Worm (Caenorhabditis elegans) whole organism, L4 larva: ENCODE data around the gene C16H3.3.

Experiments used
- F10B5.3 ChIP-seq: sonication (generic microtip); optimal IDR thresholded peaks from 2 replicates; lab custom pipeline; 2016; ENCODE audit warnings: mild to moderate bottlenecking, missing genetic modification characterization, missing compliant biosample characterization
- Y5F2A.4 ChIP-seq: fragments of 200-800 bp; sonication (Bioruptor generic); optimal IDR thresholded peaks from 2 replicates; lab custom pipeline; 2018; ENCODE audit warnings: mild to moderate bottlenecking, missing genetic modification characterization, missing compliant biosample characterization
- Y75B8A.6 ChIP-seq: fragments of 200-800 bp; sonication (Bioruptor generic); IDR thresholded peaks from 2 replicates; pipeline ENCODE4 v1.3.6; 2022; ENCODE audit warnings: missing genetic modification reagents, missing genetic modification characterization, missing compliant biosample characterization
- ZK546.5 ChIP-seq, 2 experiments: sonication (generic microtip); optimal IDR thresholded peaks; 2 replicates each; lab custom pipeline; 2017; ENCODE audit warnings: missing biosample characterization in 2 of 2, missing genetic modification characterization in 2 of 2
- aha-1 ChIP-seq: fragments of 150-350 bp; peaks from one replicate; lab custom pipeline; 2014; ENCODE audit warnings: missing biosample characterization, missing genetic modification characterization
- aly-2 ChIP-seq: sonication (generic microtip); optimal IDR thresholded peaks from 2 replicates; lab custom pipeline; 2018; ENCODE audit warnings: missing biosample characterization, missing genetic modification characterization
- ama-1 ChIP-seq: fragments of 150-350 bp; optimal IDR thresholded peaks from 2 replicates; lab custom pipeline; 2014; ENCODE audit warnings: inconsistent platforms, mixed read lengths
- ceh-20 ChIP-seq: fragments of 200-800 bp; sonication (Bioruptor generic); IDR thresholded peaks from 2 replicates; pipeline ENCODE4 v1.3.6; 2022; ENCODE audit warnings: missing genetic modification reagents, missing genetic modification characterization, missing compliant biosample characterization
- ctbp-1 ChIP-seq: fragments of 200-800 bp; sonication (Bioruptor generic); IDR thresholded peaks from 2 replicates; pipeline ENCODE4 v1.3.6; 2022; ENCODE audit warnings: missing genetic modification reagents, missing genetic modification characterization, missing compliant biosample characterization
- daf-16 ChIP-seq, 3 experiments: sonication (generic microtip); optimal IDR thresholded peaks; 2 replicates each; lab custom pipeline; 2016 to 2017; ENCODE audit warnings: missing genetic modification characterization in 3 of 3, missing genetic modification reagents in 3 of 3, mild to moderate bottlenecking in 2 of 3, missing compliant biosample characterization in 2 of 3, missing biosample characterization in 1 of 3, moderate library complexity in 1 of 3
- dmd-6 ChIP-seq: fragments of 200-800 bp; sonication (Bioruptor generic); IDR thresholded peaks from 2 replicates; pipeline ENCODE4 v1.3.6; 2022; ENCODE audit warnings: missing genetic modification reagents, missing genetic modification characterization, missing compliant biosample characterization
- dve-1 ChIP-seq: sonication (generic microtip); optimal IDR thresholded peaks from 2 replicates; lab custom pipeline; 2017; ENCODE audit warnings: antibody characterized with exemption, mild to moderate bottlenecking, missing genetic modification characterization, missing compliant biosample characterization; ENCODE audit not compliant: insufficient read depth
- egl-43 ChIP-seq: fragments of 200-800 bp; sonication (Bioruptor generic); IDR thresholded peaks from 2 replicates; pipeline ENCODE4 v1.3.6; 2022; ENCODE audit warnings: missing genetic modification reagents, missing genetic modification characterization, missing compliant biosample characterization
- hif-1 ChIP-seq, 2 experiments: sonication (generic microtip); optimal IDR thresholded peaks; 2 replicates each; lab custom pipeline; 2016 to 2017; ENCODE audit warnings: missing compliant biosample characterization in 2 of 2, missing genetic modification characterization in 2 of 2, missing genetic modification reagents in 2 of 2, missing genotype in 2 of 2, mild to moderate bottlenecking in 1 of 2
- hlh-11 ChIP-seq: fragments of 200-800 bp; sonication (Bioruptor generic); optimal IDR thresholded peaks from 2 replicates; lab custom pipeline; 2018; ENCODE audit warnings: mild to moderate bottlenecking, missing genetic modification characterization, missing compliant biosample characterization
- hlh-30 ChIP-seq: sonication (generic microtip); optimal IDR thresholded peaks from 2 replicates; lab custom pipeline; 2017; ENCODE audit warnings: antibody characterized with exemption, mild to moderate bottlenecking, missing genetic modification characterization, missing compliant biosample characterization; ENCODE audit not compliant: insufficient read depth
- hmg-1.1 ChIP-seq: fragments of 200-800 bp; sonication (Bioruptor generic); IDR thresholded peaks from 2 replicates; pipeline ENCODE4 v1.3.6; 2022; ENCODE audit warnings: missing genetic modification reagents, missing genetic modification characterization, missing compliant biosample characterization
- lin-29 ChIP-seq: fragments of 200-800 bp; sonication (Bioruptor generic); IDR thresholded peaks from 2 replicates; pipeline ENCODE4 v1.3.6; 2022; ENCODE audit warnings: missing genetic modification reagents, missing genetic modification characterization, missing compliant biosample characterization
- lin-39 ChIP-seq: fragments of 150-350 bp; optimal IDR thresholded peaks from 2 replicates; lab custom pipeline; 2014; ENCODE audit warnings: missing biosample characterization, missing genetic modification reagents, missing genetic modification characterization
- lir-3 ChIP-seq: sonication (generic microtip); optimal IDR thresholded peaks from 2 replicates; lab custom pipeline; 2016; ENCODE audit warnings: mild to moderate bottlenecking, missing genetic modification characterization, missing compliant biosample characterization
- lsy-2 ChIP-seq, 2 experiments: fragments of 150-350 bp in 1 of 2; sonication (generic microtip) in 1 of 2; optimal IDR thresholded peaks; 2 replicates each; lab custom pipeline; 2014 to 2017; ENCODE audit warnings: missing biosample characterization in 2 of 2, missing genetic modification characterization in 2 of 2
- mdl-1 ChIP-seq, 2 experiments: fragments of 150-350 bp in 1 of 2; sonication (generic microtip) in 1 of 2; optimal IDR thresholded peaks; 2 replicates each; lab custom pipeline; 2014 to 2017; ENCODE audit warnings: missing biosample characterization in 2 of 2, missing genetic modification characterization in 2 of 2
- mep-1 ChIP-seq: fragments of 150-350 bp; sonication (generic microtip); optimal IDR thresholded peaks from 3 replicates; lab custom pipeline; 2014; ENCODE audit warnings: missing biosample characterization, missing genetic modification characterization
- mes-2 ChIP-seq: sonication (generic microtip); optimal IDR thresholded peaks from 2 replicates; lab custom pipeline; 2016; ENCODE audit warnings: missing genotype, mild to moderate bottlenecking, missing genetic modification characterization, missing compliant biosample characterization; ENCODE audit not compliant: poor library complexity, severe bottlenecking
- mxl-3 ChIP-seq: fragments of 200-800 bp; sonication (Bioruptor generic); optimal IDR thresholded peaks from 2 replicates; lab custom pipeline; 2018; ENCODE audit warnings: mild to moderate bottlenecking, missing genetic modification characterization, missing compliant biosample characterization
- nhr-10 ChIP-seq: fragments of 150-350 bp; optimal IDR thresholded peaks from 2 replicates; lab custom pipeline; 2014; ENCODE audit warnings: missing biosample characterization, missing genetic modification characterization
- nhr-102 ChIP-seq: sonication (generic microtip); optimal IDR thresholded peaks from 2 replicates; lab custom pipeline; 2016; ENCODE audit warnings: mild to moderate bottlenecking, missing genetic modification characterization, moderate library complexity, missing compliant biosample characterization
- nhr-111 ChIP-seq: fragments of 200-800 bp; sonication (Bioruptor generic); optimal IDR thresholded peaks from 2 replicates; lab custom pipeline; 2018; ENCODE audit warnings: mild to moderate bottlenecking, missing genetic modification characterization, missing compliant biosample characterization
- nhr-28 ChIP-seq: fragments of 150-350 bp; optimal IDR thresholded peaks from 2 replicates; lab custom pipeline; 2014; ENCODE audit warnings: missing biosample characterization, missing genetic modification characterization
- nhr-48 ChIP-seq: sonication (generic microtip); optimal IDR thresholded peaks from 2 replicates; lab custom pipeline; 2016; ENCODE audit warnings: mild to moderate bottlenecking, missing genetic modification characterization, missing compliant biosample characterization
- nhr-77 ChIP-seq: fragments of 150-350 bp; optimal IDR thresholded peaks from 2 replicates; lab custom pipeline; 2014; ENCODE audit warnings: missing biosample characterization, missing genetic modification characterization
- pha-4 ChIP-seq, 2 experiments: fragments of 150-350 bp in 1 of 2; fragments of 200-800 bp in 1 of 2; sonication (Bioruptor generic) in 1 of 2; IDR thresholded peaks in 1 of 2; optimal IDR thresholded peaks in 1 of 2; 2 replicates each; pipeline versions ENCODE4 v1.3.6 to Lab custom; 2014 to 2022; ENCODE audit warnings: missing genetic modification characterization in 2 of 2, missing genetic modification reagents in 2 of 2, missing biosample characterization in 1 of 2, missing compliant biosample characterization in 1 of 2
- php-3 ChIP-seq: fragments of 200-800 bp; sonication (Bioruptor generic); IDR thresholded peaks from 2 replicates; pipeline ENCODE4 v1.3.6; 2022; ENCODE audit warnings: missing genetic modification reagents, missing genetic modification characterization, missing compliant biosample characterization
- saeg-2 ChIP-seq: fragments of 200-800 bp; sonication (Bioruptor generic); IDR thresholded peaks from 2 replicates; pipeline ENCODE4 v1.3.6; 2022; ENCODE audit warnings: missing genetic modification reagents, missing genetic modification characterization, missing compliant biosample characterization
- sdz-12 ChIP-seq: fragments of 200-800 bp; sonication (Bioruptor generic); optimal IDR thresholded peaks from 2 replicates; lab custom pipeline; 2018; ENCODE audit warnings: mild to moderate bottlenecking, missing genetic modification characterization, missing compliant biosample characterization
- snpc-1.2 ChIP-seq: fragments of 200-800 bp; sonication (Bioruptor generic); IDR thresholded peaks from 2 replicates; pipeline ENCODE4 v1.3.6; 2022; ENCODE audit warnings: missing genetic modification reagents, missing genetic modification characterization, missing compliant biosample characterization
- snpc-4 ChIP-seq: fragments of 150-350 bp; optimal IDR thresholded peaks from 2 replicates; lab custom pipeline; 2014; ENCODE audit warnings: missing biosample characterization, missing genetic modification characterization
- tag-97 ChIP-seq: fragments of 200-800 bp; sonication (Bioruptor generic); IDR thresholded peaks from 2 replicates; pipeline ENCODE4 v1.3.6; 2022; ENCODE audit warnings: missing genetic modification characterization, missing compliant biosample characterization
- tra-1 ChIP-seq: fragments of 200-800 bp; sonication (Bioruptor generic); IDR thresholded peaks from 2 replicates; pipeline ENCODE4 v1.3.6; 2022; ENCODE audit warnings: missing genetic modification reagents, missing genetic modification characterization, missing compliant biosample characterization
- unc-130 ChIP-seq: sonication (generic microtip); optimal IDR thresholded peaks from 2 replicates; lab custom pipeline; 2016; ENCODE audit warnings: missing genetic modification reagents, missing genetic modification characterization, missing compliant biosample characterization
- unc-62 ChIP-seq, 3 experiments: fragments of 150-350 bp in 1 of 3; sonication (generic microtip); optimal IDR thresholded peaks in 2 of 3; peaks in 1 of 3; 1 replicate in 1 of 3; 2 replicates in 2 of 3; lab custom pipeline; 2014 to 2017; ENCODE audit warnings: missing biosample characterization in 3 of 3, missing genetic modification characterization in 3 of 3, missing genetic modification reagents in 3 of 3, missing genotype in 1 of 3
- zag-1 ChIP-seq: fragments of 150-350 bp; optimal IDR thresholded peaks from 2 replicates; lab custom pipeline; 2014; ENCODE audit warnings: missing biosample characterization, missing genetic modification characterization

Gene C16H3.3

DNA sequence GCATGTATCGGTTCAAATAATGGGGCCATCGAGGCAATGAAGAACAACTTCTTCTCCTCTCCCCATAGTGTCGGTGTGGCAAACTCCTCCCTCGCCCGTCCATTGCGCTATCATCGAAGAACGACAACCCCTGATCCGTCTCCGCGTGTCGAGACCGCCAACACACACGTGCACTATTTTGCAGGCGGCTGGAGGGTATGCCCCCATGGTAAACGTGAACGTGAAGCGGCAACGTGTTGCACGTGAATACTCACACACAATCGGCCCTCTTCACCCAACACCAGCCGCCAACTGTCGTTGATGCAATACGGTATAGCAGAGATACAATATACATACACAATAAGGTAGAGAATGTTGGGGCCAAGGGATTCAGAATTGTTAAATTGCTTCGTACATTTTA, 23.3 kb upstream of the C16H3.3 start (continued):
- peak; percentile 78 for TF ChIP-seq nhr-28 (tag; lab: Kevin White, UChicago)
- TF ChIP-seq egl-43 (GFP tag; lab: Robert Waterston, UW), result no peak
- no peak for TF ChIP-seq pha-4 (GFP tag; IDR thresholded peaks at IDR 0.05; lab: Robert Waterston, UW)
- TF ChIP-seq pha-4 (tag; optimal IDR thresholded peaks at IDR 0.05; lab: Kevin White, UChicago), result no peak
- no peak for TF ChIP-seq nhr-77 (tag; lab: Kevin White, UChicago)
- TF ChIP-seq snpc-1.2 (GFP tag; lab: Robert Waterston, UW), result no peak
- TF ChIP-seq nhr-102 (tag; lab: Kevin White, UChicago), result peak; percentile 53
- no peak for TF ChIP-seq F10B5.3 (tag; lab: Kevin White, UChicago)
- TF ChIP-seq ZK546.5 (tag; optimal IDR thresholded peaks at IDR 0.05; lab: Kevin White, UChicago), result no peak
- no peak for TF ChIP-seq zag-1 (tag; lab: Kevin White, UChicago)
- peak; percentile 98 for TF ChIP-seq aha-1 (tag; lab: Kevin White, UChicago)
- 0 out of 2 replicates have a peak, but pooled peaks have one; percentile 17 for TF ChIP-seq ctbp-1
- TF ChIP-seq Y5F2A.4 (GFP tag; lab: Kevin White, UChicago), result no peak
- no peak for TF ChIP-seq nhr-10 (tag; lab: Kevin White, UChicago)
- TF ChIP-seq mxl-3 (GFP tag; lab: Kevin White, UChicago), result peak; percentile 98
- TF ChIP-seq aly-2 (tag; lab: Kevin White, UChicago), result no peak
- peak; percentile 86; the same call in 1 of the 2 replicates for TF ChIP-seq saeg-2
- TF ChIP-seq lir-3 (tag; lab: Kevin White, UChicago), result no peak
- no peak for TF ChIP-seq lin-39 (tag; lab: Kevin White, UChicago)
- TF ChIP-seq unc-62 (GFP tag; optimal IDR thresholded peaks at IDR 0.05 in 1 of 2; lab: Kevin White, UChicago), result peak in 1 of 2 experiments; percentile 95
- TF ChIP-seq unc-62 (tag; optimal IDR thresholded peaks at IDR 0.05; lab: Kevin White, UChicago), result no peak
- no peak for TF ChIP-seq ama-1
- no peak for TF ChIP-seq sdz-12 (GFP tag; lab: Kevin White, UChicago)
- no peak for TF ChIP-seq lin-29 (GFP tag; lab: Robert Waterston, UW)
- TF ChIP-seq nhr-48 (tag; lab: Kevin White, UChicago), result peak; percentile 95
- TF ChIP-seq, all 104 proteins: peak for 28

DNA sequence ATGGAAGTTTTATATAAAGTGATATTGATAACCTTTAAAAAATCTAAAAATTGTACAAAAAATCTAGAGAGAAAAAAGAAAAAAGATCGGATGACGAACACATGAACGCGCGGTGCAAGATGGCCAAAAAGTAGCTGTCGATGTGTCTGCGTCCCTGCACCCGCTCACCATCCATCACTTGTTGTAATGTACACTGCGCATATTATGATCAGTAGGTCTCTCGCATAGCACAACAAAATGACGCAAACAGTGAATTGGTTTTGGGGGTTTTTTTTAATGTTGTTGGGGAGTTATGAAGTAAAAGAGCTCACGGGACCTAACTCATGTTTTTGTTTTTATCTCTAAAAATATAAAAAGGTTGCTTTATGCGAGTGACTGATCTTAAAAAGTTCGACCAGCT, 21.9 kb upstream of the C16H3.3 start:
- peak in 1 of 2 experiments; percentile 61 for TF ChIP-seq mdl-1 (tag; optimal IDR thresholded peaks at IDR 0.05; lab: Kevin White, UChicago)
- TF ChIP-seq nhr-111 (GFP tag; lab: Kevin White, UChicago), result no peak
- TF ChIP-seq aha-1 (tag; lab: Kevin White, UChicago), result peak; percentile 87
- peak in 1 of 2 experiments; percentile 31 for TF ChIP-seq lsy-2 (tag; optimal IDR thresholded peaks at IDR 0.05; lab: Kevin White, UChicago)
- no peak for TF ChIP-seq Y75B8A.6
- peak; percentile 13 for TF ChIP-seq nhr-28 (tag; lab: Kevin White, UChicago)
- no peak for TF ChIP-seq tag-97
- no peak for TF ChIP-seq snpc-4 (tag; lab: Kevin White, UChicago)
- TF ChIP-seq ceh-20 (GFP tag; lab: Robert Waterston, UW), result 0 out of 2 replicates have a peak, but pooled peaks have one; percentile 10
- peak; percentile 37 for TF ChIP-seq nhr-77 (tag; lab: Kevin White, UChicago)
- TF ChIP-seq hlh-30, result peak; percentile 81
- TF ChIP-seq hlh-11 (tag; lab: Kevin White, UChicago), result peak; percentile 47
- TF ChIP-seq mes-2, result peak; percentile 45
- peak; percentile 50; the same call in 1 of the 2 replicates for TF ChIP-seq hmg-1.1 (GFP tag; lab: Robert Waterston, UW)
- TF ChIP-seq pha-4 (GFP tag; IDR thresholded peaks at IDR 0.05; lab: Robert Waterston, UW), result no peak
- TF ChIP-seq pha-4 (tag; optimal IDR thresholded peaks at IDR 0.05; lab: Kevin White, UChicago), result peak; percentile 3
- TF ChIP-seq unc-130 (GFP tag; lab: Kevin White, UChicago), result no peak
- peak; percentile 29 for TF ChIP-seq mep-1 (tag; lab: Kevin White, UChicago)
- no peak for TF ChIP-seq tra-1 (GFP tag; lab: Robert Waterston, UW)
- peak; percentile 45 for TF ChIP-seq dve-1 (tag; lab: Kevin White, UChicago)
- TF ChIP-seq hif-1 (tag; optimal IDR thresholded peaks at IDR 0.05; lab: Kevin White, UChicago), result peak in 1 of 2 experiments; percentile 73
- no peak for TF ChIP-seq php-3 (GFP tag; lab: Robert Waterston, UW)
- peak in 1 of 2 experiments; percentile 15 for TF ChIP-seq daf-16 (GFP tag; optimal IDR thresholded peaks at IDR 0.05; lab: Kevin White, UChicago)
- peak; percentile 28 for TF ChIP-seq daf-16 (tag; optimal IDR thresholded peaks at IDR 0.05; lab: Kevin White, UChicago)
- TF ChIP-seq dmd-6 (GFP tag; lab: Robert Waterston, UW), result peak; percentile 25; the same call in 1 of the 2 replicates
